Worm (Caenorhabditis elegans): ENCODE measurements around the gene C07A9.5.

DNA sequence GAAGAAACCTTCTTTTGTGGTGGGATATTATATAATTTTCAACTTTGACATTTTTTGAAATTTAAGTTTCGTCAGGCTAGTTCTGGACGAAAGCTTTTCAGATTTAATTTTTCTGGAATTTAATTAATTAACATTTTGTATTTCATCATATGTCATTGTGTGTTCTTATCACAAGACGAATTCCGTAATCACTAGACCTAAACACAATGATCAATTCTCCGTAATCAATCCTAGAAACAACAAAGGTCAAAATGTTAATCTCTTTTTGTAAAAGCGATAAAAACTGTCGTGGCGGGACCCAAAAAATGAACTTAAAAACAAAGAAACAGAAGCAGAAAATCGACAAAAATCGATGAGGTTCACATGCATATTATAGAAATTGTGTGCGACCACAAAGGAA, 32.1 kb upstream of the C07A9.5 start:
- TF ChIP-seq let-607 (tag; optimal IDR thresholded peaks at IDR 0.05) (no peak), Y53G8AR.9 (GFP tag; conservative IDR thresholded peaks at IDR 0.05) (no peak), efl-1 (GFP tag; optimal IDR thresholded peaks at IDR 0.05) (no peak), nhr-90 (tag; optimal IDR thresholded peaks at IDR 0.05) (no peak), hmg-20 (GFP tag; IDR thresholded peaks at IDR 0.05) (no peak), attf-6 (GFP tag; IDR thresholded peaks at IDR 0.05) (no peak), egl-18 (GFP tag; IDR thresholded peaks at IDR 0.05) (no peak), B0261.1 (tag; optimal IDR thresholded peaks at IDR 0.05) (no peak), lsy-27 (tag; optimal IDR thresholded peaks at IDR 0.05; ENCODE audit: borderline replicate concordance, insufficient read depth) (no peak), ztf-3 (GFP tag; optimal IDR thresholded peaks at IDR 0.05) (no peak), F23B12.7 (tag; optimal IDR thresholded peaks at IDR 0.05; ENCODE audit: insufficient read depth) (no peak)
